Worm (Caenorhabditis elegans): ENCODE results near the gene arrd-14.

ce11 chrII:13780792-13781248 lies 28.7 kb downstream of the arrd-14 start:
- TF ChIP-seq bed-2 (GFP tag; IDR thresholded peaks at IDR 0.05) = no peak
- no peak for TF ChIP-seq nfya-1 (tag; optimal IDR thresholded peaks at IDR 0.05; ENCODE audit: borderline replicate concordance, insufficient read depth)
- TF ChIP-seq ztf-18 (tag; optimal IDR thresholded peaks at IDR 0.05) = no peak
- TF ChIP-seq ama-1 (optimal IDR thresholded peaks at IDR 0.05) = no peak
- no peak for TF ChIP-seq ama-1 (GFP tag; optimal IDR thresholded peaks at IDR 0.05)

Measured in whole organism, young adult.